Fruit fly (Drosophila melanogaster) whole organism, adult: ENCODE data around the gene CG15880.

Experiments used
- CG11617 ChIP-seq: fragments of 200-800 bp; sonication (Bioruptor generic); optimal IDR thresholded peaks from 2 replicates; lab custom pipeline; 2017; ENCODE audit warnings: mild to moderate bottlenecking, missing biosample characterization, missing genetic modification reagents, missing genetic modification characterization
- CG14711 ChIP-seq: fragments of 200-800 bp; sonication (Bioruptor generic); optimal IDR thresholded peaks from 2 replicates; lab custom pipeline; 2018; ENCODE audit warnings: missing biosample characterization, mild to moderate bottlenecking, missing genetic modification characterization, moderate library complexity
- CG1620 ChIP-seq: fragments of 200-800 bp; sonication (Bioruptor generic); optimal IDR thresholded peaks from 2 replicates; lab custom pipeline; 2016; ENCODE audit warnings: missing biosample characterization, missing genetic modification characterization
- CG33017 ChIP-seq: fragments of 200-800 bp; sonication (Bioruptor generic); optimal IDR thresholded peaks from 2 replicates; lab custom pipeline; 2018; ENCODE audit warnings: missing biosample characterization, mild to moderate bottlenecking, missing genetic modification characterization, moderate library complexity
- CG5204 ChIP-seq: fragments of 200-800 bp; sonication (Bioruptor generic); optimal IDR thresholded peaks from 2 replicates; lab custom pipeline; 2016; ENCODE audit warnings: missing biosample characterization, missing genetic modification characterization
- CG7045 ChIP-seq: fragments of 200-800 bp; sonication (Bioruptor generic); optimal IDR thresholded peaks from 2 replicates; lab custom pipeline; 2017; ENCODE audit warnings: missing biosample characterization, mild to moderate bottlenecking, missing genetic modification characterization
- CG7101 ChIP-seq: fragments of 200-800 bp; sonication (Bioruptor generic); optimal IDR thresholded peaks from 2 replicates; lab custom pipeline; 2018; ENCODE audit warnings: missing biosample characterization, mild to moderate bottlenecking, missing genetic modification characterization, moderate library complexity
- Crg-1 ChIP-seq: fragments of 200-800 bp; sonication (Bioruptor generic); optimal IDR thresholded peaks from 2 replicates; lab custom pipeline; 2016; ENCODE audit warnings: missing biosample characterization, missing genetic modification characterization
- Mnt ChIP-seq: fragments of 200-800 bp; sonication (Bioruptor generic); optimal IDR thresholded peaks from 2 replicates; lab custom pipeline; 2016; ENCODE audit warnings: missing biosample characterization, mild to moderate bottlenecking, missing genetic modification characterization
- bab1 ChIP-seq: fragments of 200-800 bp; sonication (Bioruptor generic); optimal IDR thresholded peaks from 3 replicates; lab custom pipeline; 2019; ENCODE audit warnings: missing biosample characterization, mild to moderate bottlenecking, missing genetic modification characterization, moderate library complexity
- cnc ChIP-seq, 2 experiments: fragments of >200 bp; optimal IDR thresholded peaks; 2 replicates each; lab custom pipeline; 2017
- kay ChIP-seq: fragments of 200-800 bp; sonication (Bioruptor generic); peaks from one replicate; lab custom pipeline; 2016; ENCODE audit warnings: missing biosample characterization, missing genetic modification characterization, borderline replicate concordance
- ovo ChIP-seq: fragments of 200-800 bp; sonication (Bioruptor generic); optimal IDR thresholded peaks from 2 replicates; lab custom pipeline; 2016; ENCODE audit warnings: missing biosample characterization, missing genetic modification characterization
- pad ChIP-seq: fragments of 200-800 bp; sonication (Bioruptor generic); optimal IDR thresholded peaks from 3 replicates; lab custom pipeline; 2017; ENCODE audit warnings: missing biosample characterization, missing genetic modification characterization, mild to moderate bottlenecking, moderate library complexity, missing genetic modification reagents
- toe ChIP-seq: fragments of 200-800 bp; sonication (Bioruptor generic); optimal IDR thresholded peaks from 2 replicates; lab custom pipeline; 2016; ENCODE audit warnings: missing biosample characterization, missing genetic modification characterization

The CG15880 gene

DNA sequence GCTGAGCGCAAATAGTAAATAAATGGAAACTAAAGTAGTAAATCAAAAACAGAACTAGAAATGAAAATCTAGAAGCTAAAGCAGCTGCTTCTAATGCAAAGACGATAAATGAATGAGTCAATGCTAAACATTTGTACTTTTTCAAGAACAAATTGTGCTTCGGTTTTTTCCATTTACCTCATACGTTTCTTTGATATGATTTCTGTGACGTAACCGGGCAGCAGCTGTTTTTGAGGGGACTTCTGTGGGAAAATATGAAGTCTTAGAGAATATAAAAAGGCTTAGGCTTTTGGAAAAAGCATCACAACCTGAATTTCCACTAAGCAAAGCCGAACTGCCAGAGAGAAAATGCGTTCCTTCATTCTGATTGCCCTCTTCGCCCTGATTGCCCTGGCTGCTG lies 44.5 kb downstream of the CG15880 start, which contains the start of gene CG12506:
TSS of gene CG12506 (plus strand) at position 301 of the 400 bp plus-strand sequence.
- TF ChIP-seq CG1620 (GFP tag; lab: Kevin White, UChicago) (no peak), toe (GFP tag; lab: Kevin White, UChicago) (no peak), Crg-1 (GFP tag; lab: Kevin White, UChicago) (no peak), CG33017 (no peak), pad (no peak), CG14711 (no peak), CG5204 (no peak), cnc (optimal IDR thresholded peaks at IDR 0.05; lab: Kevin White, UChicago) (no peak), Mnt (no peak), CG7045 (GFP tag; lab: Kevin White, UChicago) (no peak), CG11617 (GFP tag; lab: Kevin White, UChicago) (no peak), kay (no peak), bab1 (GFP tag; lab: Kevin White, UChicago) (no peak), CG7101 (no peak), ovo (GFP tag; lab: Kevin White, UChicago) (no peak)
